Worm (Caenorhabditis elegans): Measurements from ENCODE around the gene F11D5.5.

Gene F11D5.5

ce11 chrX:3262600-3262999 is 39.3 kb upstream of the F11D5.5 start, which contains the start of gene fbxb-71:
fbxb-71 (plus strand) TSS chrX:3262900.
- no peak for TF ChIP-seq nhr-28 (tag; optimal IDR thresholded peaks at IDR 0.05)
- no peak for TF ChIP-seq unc-62 (GFP tag; optimal IDR thresholded peaks at IDR 0.05)
- TF ChIP-seq ceh-39 (tag; optimal IDR thresholded peaks at IDR 0.05), result no peak
- TF ChIP-seq zip-8 (tag; optimal IDR thresholded peaks at IDR 0.05), result no peak
- no peak for TF ChIP-seq nhr-237 (tag; optimal IDR thresholded peaks at IDR 0.05)
- TF ChIP-seq lsy-2 (tag; optimal IDR thresholded peaks at IDR 0.05), result no peak
- no peak for TF ChIP-seq mls-2 (tag; optimal IDR thresholded peaks at IDR 0.05)
- TF ChIP-seq ham-2 (GFP tag; optimal IDR thresholded peaks at IDR 0.05), result no peak
- TF ChIP-seq hlh-1 (tag; optimal IDR thresholded peaks at IDR 0.05), result no peak
- TF ChIP-seq nhr-12 (tag; optimal IDR thresholded peaks at IDR 0.05), result no peak

- TF ChIP-seq M03D4.4 (tag; optimal IDR thresholded peaks at IDR 0.05) (no peak), nhr-2 (tag; optimal IDR thresholded peaks at IDR 0.05) (peak; percentile 45), ham-2 (GFP tag; optimal IDR thresholded peaks at IDR 0.05) (no peak), tbx-8 (GFP tag; optimal IDR thresholded peaks at IDR 0.05) (no peak), mls-2 (tag; optimal IDR thresholded peaks at IDR 0.05) (no peak), sem-2 (GFP tag; optimal IDR thresholded peaks at IDR 0.05) (no peak), nhr-237 (tag; optimal IDR thresholded peaks at IDR 0.05) (no peak), nhr-28 (tag; optimal IDR thresholded peaks at IDR 0.05) (no peak), cnd-1 (tag; optimal IDR thresholded peaks at IDR 0.05) (no peak), elt-3 (tag; optimal IDR thresholded peaks at IDR 0.05) (no peak), ceh-83 (GFP tag; optimal IDR thresholded peaks at IDR 0.05) (no peak), ceh-43 (GFP tag; optimal IDR thresholded peaks at IDR 0.05) (no peak), blmp-1 (tag; optimal IDR thresholded peaks at IDR 0.05) (no peak), flh-1 (GFP tag; optimal IDR thresholded peaks at IDR 0.05) (no peak), pha-4 (tag; optimal IDR thresholded peaks at IDR 0.05) (no peak), hlh-1 (tag; optimal IDR thresholded peaks at IDR 0.05) (no peak), unc-62 (GFP tag; optimal IDR thresholded peaks at IDR 0.05) (peak; percentile 11)
These were observed 31.1 kb upstream of the F11D5.5 start, which contains the start of gene sul-1 for ce11 chrX:3270806-3271205. sul-1 (minus strand) TSS chrX:3270906.

ce11 chrX:3271673-3272072 is 30.2 kb upstream of the F11D5.5 start, which contains the start of gene K09C4.9:
K09C4.9 (minus strand) TSS chrX:3271773.
- TF ChIP-seq nhr-237 (tag; optimal IDR thresholded peaks at IDR 0.05) (no peak), elt-1 (tag; optimal IDR thresholded peaks at IDR 0.05; ENCODE audit: borderline replicate concordance, insufficient read depth) (no peak), lsy-2 (tag; optimal IDR thresholded peaks at IDR 0.05) (no peak), zip-8 (tag; optimal IDR thresholded peaks at IDR 0.05) (no peak), mep-1 (tag; optimal IDR thresholded peaks at IDR 0.05) (no peak), unc-39 (tag; optimal IDR thresholded peaks at IDR 0.05) (no peak), ceh-83 (GFP tag; optimal IDR thresholded peaks at IDR 0.05) (no peak)

- TF ChIP-seq unc-120 (tag; optimal IDR thresholded peaks at IDR 0.05; ENCODE audit: poor library complexity, severe bottlenecking), result no peak
- no peak for TF ChIP-seq snpc-4 (tag; optimal IDR thresholded peaks at IDR 0.05)
- no peak for TF ChIP-seq sptf-1 (tag; optimal IDR thresholded peaks at IDR 0.05)
- no peak for TF ChIP-seq lin-13 (tag; optimal IDR thresholded peaks at IDR 0.05)
- no peak for TF ChIP-seq mep-1 (tag; optimal IDR thresholded peaks at IDR 0.05)
- TF ChIP-seq nhr-237 (tag; optimal IDR thresholded peaks at IDR 0.05), result no peak
- TF ChIP-seq elt-3 (tag; optimal IDR thresholded peaks at IDR 0.05), result no peak
- TF ChIP-seq lin-32 (GFP tag; optimal IDR thresholded peaks at IDR 0.05), result no peak
- no peak for TF ChIP-seq ham-2 (GFP tag; optimal IDR thresholded peaks at IDR 0.05)
- TF ChIP-seq tbx-8 (GFP tag; optimal IDR thresholded peaks at IDR 0.05), result no peak
- TF ChIP-seq ceh-39 (tag; optimal IDR thresholded peaks at IDR 0.05), result no peak
- no peak for TF ChIP-seq pha-4 (tag; optimal IDR thresholded peaks at IDR 0.05)
- TF ChIP-seq ceh-83 (GFP tag; optimal IDR thresholded peaks at IDR 0.05), result no peak
- TF ChIP-seq elt-1 (tag; optimal IDR thresholded peaks at IDR 0.05; ENCODE audit: borderline replicate concordance, insufficient read depth), result no peak
- TF ChIP-seq mls-2 (tag; optimal IDR thresholded peaks at IDR 0.05), result no peak
- no peak for TF ChIP-seq nhr-28 (tag; optimal IDR thresholded peaks at IDR 0.05)
These were observed 29.3 kb upstream of the F11D5.5 start, which contains the start of gene K09C4.7 for ce11 chrX:3272580-3272979. K09C4.7 (plus strand) TSS chrX:3272880.

ce11 chrX:3280130-3280529 is 21.7 kb upstream of the F11D5.5 start, which contains the start of gene K09C4.10:
K09C4.10 (minus strand) TSS chrX:3280230.
- TF ChIP-seq mls-2 (tag; optimal IDR thresholded peaks at IDR 0.05) (no peak), cnd-1 (tag; optimal IDR thresholded peaks at IDR 0.05) (no peak), flh-1 (GFP tag; optimal IDR thresholded peaks at IDR 0.05) (no peak), elt-1 (tag; optimal IDR thresholded peaks at IDR 0.05; ENCODE audit: borderline replicate concordance, insufficient read depth) (no peak), ham-2 (GFP tag; optimal IDR thresholded peaks at IDR 0.05) (no peak), nhr-28 (tag; optimal IDR thresholded peaks at IDR 0.05) (no peak), elt-3 (tag; optimal IDR thresholded peaks at IDR 0.05) (no peak), bed-3 (GFP tag; optimal IDR thresholded peaks at IDR 0.05) (no peak), nhr-12 (tag; optimal IDR thresholded peaks at IDR 0.05) (no peak), tbx-8 (GFP tag; optimal IDR thresholded peaks at IDR 0.05) (no peak), sem-2 (GFP tag; optimal IDR thresholded peaks at IDR 0.05) (no peak), ceh-83 (GFP tag; optimal IDR thresholded peaks at IDR 0.05) (no peak), ces-1 (GFP tag; optimal IDR thresholded peaks at IDR 0.05) (no peak), blmp-1 (tag; optimal IDR thresholded peaks at IDR 0.05) (no peak), M03D4.4 (tag; optimal IDR thresholded peaks at IDR 0.05) (no peak), snpc-4 (tag; optimal IDR thresholded peaks at IDR 0.05) (no peak), drap-1 (GFP tag; optimal IDR thresholded peaks at IDR 0.05) (no peak)

All from whole organism, mixed stage, embryonic.